Worm (Caenorhabditis elegans): Measurements from ENCODE around the gene nstp-6.
A peak's percentile ranks its signal among the peaks of the same experiment; 100 is the strongest.

Gene nstp-6

DNA sequence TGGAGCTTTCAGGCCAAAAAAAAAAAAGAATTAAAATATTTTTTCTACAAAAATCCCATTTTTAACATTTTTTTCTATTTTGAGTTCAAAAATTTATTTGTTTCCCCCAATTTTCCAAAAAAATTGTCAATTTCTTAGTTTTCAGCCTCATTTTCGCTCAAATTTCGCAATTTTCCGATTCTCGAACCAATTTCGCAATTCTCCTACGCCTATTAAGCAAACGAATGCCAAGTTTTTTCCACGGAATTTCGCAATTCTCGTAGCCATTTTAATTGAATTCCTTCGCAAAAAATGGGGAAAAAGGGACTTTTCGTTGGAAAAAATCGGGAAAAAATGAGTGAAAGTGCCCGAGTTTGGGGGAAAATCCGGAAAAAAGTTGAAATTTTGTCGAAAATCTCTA is 27.0 kb downstream of the nstp-6 start:
- no peak for TF ChIP-seq ztf-11 (tag; optimal IDR thresholded peaks at IDR 0.05)
- peak; percentile 13 for TF ChIP-seq lin-39 (tag; optimal IDR thresholded peaks at IDR 0.05)
- TF ChIP-seq lin-15B (tag; optimal IDR thresholded peaks at IDR 0.05): no peak
- TF ChIP-seq nfya-1 (tag; optimal IDR thresholded peaks at IDR 0.05; ENCODE audit: insufficient read depth): no peak
- no peak for TF ChIP-seq R02D3.7 (tag; optimal IDR thresholded peaks at IDR 0.05)
- no peak for TF ChIP-seq ceh-9 (tag; optimal IDR thresholded peaks at IDR 0.05)
- TF ChIP-seq sea-2 (GFP tag; optimal IDR thresholded peaks at IDR 0.05): no peak

ce11 chrIV:3519352-3519751 is 28.0 kb downstream of the nstp-6 start:
- peak; percentile 95 for TF ChIP-seq snpc-4 (tag; optimal IDR thresholded peaks at IDR 0.05)
- no peak for TF ChIP-seq tbx-2 (tag; optimal IDR thresholded peaks at IDR 0.05)
- TF ChIP-seq elt-3 (tag; optimal IDR thresholded peaks at IDR 0.05): no peak
- peak; percentile 24 for TF ChIP-seq lin-39 (tag; optimal IDR thresholded peaks at IDR 0.05)
- peak; percentile 28 for TF ChIP-seq ceh-28 (tag; optimal IDR thresholded peaks at IDR 0.05)
- peak; percentile 63 for TF ChIP-seq nfya-1 (tag; optimal IDR thresholded peaks at IDR 0.05; ENCODE audit: insufficient read depth)
- TF ChIP-seq lin-15B (tag; optimal IDR thresholded peaks at IDR 0.05): peak; percentile 1
- peak; percentile 67 for TF ChIP-seq hmg-11 (tag; optimal IDR thresholded peaks at IDR 0.05)
- peak; percentile 30 for TF ChIP-seq nhr-23 (tag; optimal IDR thresholded peaks at IDR 0.05)
- no peak for TF ChIP-seq mdl-1 (tag; optimal IDR thresholded peaks at IDR 0.05)

DNA sequence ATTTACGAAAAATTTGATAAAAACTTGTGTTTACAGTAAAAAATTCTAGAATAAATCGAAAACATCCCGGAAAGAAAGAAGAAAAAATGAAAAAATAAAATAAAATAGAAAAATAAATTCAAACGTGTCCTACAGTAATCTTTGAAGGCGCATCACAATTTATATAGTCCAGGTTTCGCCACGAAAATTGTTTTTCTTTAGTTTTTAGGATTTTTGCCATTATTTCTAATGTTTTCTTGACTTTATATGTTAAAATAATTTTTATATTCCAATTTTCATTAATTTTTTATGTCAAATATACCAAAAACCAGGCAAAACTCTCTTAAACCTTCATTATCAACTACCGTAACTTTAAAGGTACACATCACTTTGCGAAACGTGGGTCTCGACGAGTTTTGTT is 29.8 kb downstream of the nstp-6 start:
- TF ChIP-seq nhr-23 (tag; optimal IDR thresholded peaks at IDR 0.05): no peak

DNA sequence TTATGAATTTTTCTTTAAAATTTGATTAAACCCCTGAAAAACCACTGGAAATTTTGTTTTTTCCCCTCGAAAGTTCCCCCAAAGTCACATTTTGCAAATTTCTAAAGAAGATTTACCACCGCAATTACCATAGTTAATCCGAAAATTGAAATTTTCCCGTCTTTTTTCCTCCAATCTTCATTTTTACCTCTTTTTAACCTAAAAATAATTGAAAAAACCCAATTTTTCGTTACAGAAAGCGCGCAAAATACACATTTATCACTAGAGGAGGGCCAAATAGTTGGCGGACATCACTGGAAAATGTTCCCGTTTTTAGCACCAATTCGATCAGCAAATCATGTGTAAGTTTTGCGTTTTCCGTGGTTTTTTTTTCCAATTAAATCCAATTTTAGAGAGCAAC is 30.8 kb downstream of the nstp-6 start, which contains the start of gene unc-33:
unc-33 (plus strand) TSS at position 301 of the 400 bp plus-strand sequence.
- TF ChIP-seq nhr-67 (tag; optimal IDR thresholded peaks at IDR 0.05) (no peak), mml-1 (tag; optimal IDR thresholded peaks at IDR 0.05) (no peak), nhr-43 (tag; optimal IDR thresholded peaks at IDR 0.05; ENCODE audit: poor library complexity, severe bottlenecking) (no peak), elt-1 (tag; optimal IDR thresholded peaks at IDR 0.05) (no peak), ceh-9 (tag; optimal IDR thresholded peaks at IDR 0.05) (no peak), aly-2 (tag; optimal IDR thresholded peaks at IDR 0.05) (no peak), jun-1 (tag; optimal IDR thresholded peaks at IDR 0.05) (no peak), unc-39 (tag; optimal IDR thresholded peaks at IDR 0.05) (no peak), fkh-2 (tag; optimal IDR thresholded peaks at IDR 0.05) (no peak), hmg-11 (tag; optimal IDR thresholded peaks at IDR 0.05) (no peak), sea-2 (GFP tag; optimal IDR thresholded peaks at IDR 0.05) (no peak), nhr-25 (tag; optimal IDR thresholded peaks at IDR 0.05) (no peak), nfya-1 (tag; optimal IDR thresholded peaks at IDR 0.05; ENCODE audit: insufficient read depth) (no peak), skn-1 (tag; optimal IDR thresholded peaks at IDR 0.05) (no peak), pqm-1 (tag; optimal IDR thresholded peaks at IDR 0.05) (no peak), ceh-28 (tag; optimal IDR thresholded peaks at IDR 0.05) (no peak), egl-5 (tag; optimal IDR thresholded peaks at IDR 0.05) (no peak), nhr-11 (tag; optimal IDR thresholded peaks at IDR 0.05) (no peak), fos-1 (tag; optimal IDR thresholded peaks at IDR 0.05) (no peak), ztf-11 (tag; optimal IDR thresholded peaks at IDR 0.05) (no peak)

DNA sequence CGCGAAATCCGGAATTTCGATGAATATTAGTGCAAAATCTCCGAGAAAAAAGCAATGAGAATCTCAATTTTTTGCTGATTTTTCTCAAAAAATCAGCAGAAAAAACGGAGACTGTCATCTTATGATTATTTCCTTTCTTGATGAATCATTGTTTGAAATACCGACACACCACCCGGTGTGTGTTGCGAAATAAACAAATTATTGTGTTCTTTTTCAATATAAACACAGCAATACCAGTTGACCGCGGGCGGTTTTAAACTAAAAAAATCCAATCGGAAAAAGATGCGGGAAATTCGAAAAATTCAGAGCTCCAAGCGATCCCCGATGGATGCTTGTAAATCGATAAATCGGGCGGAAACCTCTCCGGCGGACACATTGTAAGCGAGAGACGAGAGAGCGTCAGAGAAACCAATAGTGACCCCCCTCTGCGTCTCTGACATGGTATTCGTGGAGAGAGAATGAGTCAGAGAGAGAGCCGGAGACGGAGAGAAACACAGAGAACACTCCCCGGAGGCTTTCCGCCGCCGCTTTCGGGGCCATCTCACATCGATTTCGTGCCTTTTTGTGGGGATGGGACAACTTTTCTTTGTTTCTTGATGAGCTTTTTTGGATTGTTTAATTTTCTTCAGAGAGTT is 31.9 kb downstream of the nstp-6 start:
- TF ChIP-seq hmg-11 (tag; optimal IDR thresholded peaks at IDR 0.05): peak; percentile 86
- TF ChIP-seq egl-5 (tag; optimal IDR thresholded peaks at IDR 0.05): peak; percentile 61
- TF ChIP-seq nhr-23 (tag; optimal IDR thresholded peaks at IDR 0.05): peak; percentile 18
- no peak for TF ChIP-seq ceh-82 (tag; optimal IDR thresholded peaks at IDR 0.05)
- peak; percentile 44 for TF ChIP-seq skn-1 (tag; optimal IDR thresholded peaks at IDR 0.05)
- peak; percentile 58 for TF ChIP-seq snpc-4 (tag; optimal IDR thresholded peaks at IDR 0.05)
- peak; percentile 52 for TF ChIP-seq pha-4 (tag; optimal IDR thresholded peaks at IDR 0.05)
- no peak for TF ChIP-seq nhr-67 (tag; optimal IDR thresholded peaks at IDR 0.05)
- peak; percentile 76 for TF ChIP-seq lin-39 (tag; optimal IDR thresholded peaks at IDR 0.05)
- TF ChIP-seq jun-1 (tag; optimal IDR thresholded peaks at IDR 0.05): peak; percentile 75
- TF ChIP-seq elt-2 (tag; optimal IDR thresholded peaks at IDR 0.05): peak; percentile 15
- no peak for TF ChIP-seq fkh-2 (tag; optimal IDR thresholded peaks at IDR 0.05)
- TF ChIP-seq nhr-76 (tag; optimal IDR thresholded peaks at IDR 0.05): no peak
- TF ChIP-seq pqm-1 (tag; optimal IDR thresholded peaks at IDR 0.05): peak; percentile 22
- peak; percentile 89 for TF ChIP-seq nfya-1 (tag; optimal IDR thresholded peaks at IDR 0.05; ENCODE audit: insufficient read depth)
- peak; percentile 18 for TF ChIP-seq fkh-10 (GFP tag; optimal IDR thresholded peaks at IDR 0.05)
- peak; percentile 39 for TF ChIP-seq lin-15B (tag; optimal IDR thresholded peaks at IDR 0.05)
- no peak for TF ChIP-seq ztf-4 (tag; optimal IDR thresholded peaks at IDR 0.05)
- no peak for TF ChIP-seq ZK546.5 (tag; optimal IDR thresholded peaks at IDR 0.05)
- no peak for TF ChIP-seq ceh-9 (tag; optimal IDR thresholded peaks at IDR 0.05)
- TF ChIP-seq ama-1 (optimal IDR thresholded peaks at IDR 0.05): peak; percentile 6
- peak; percentile 88 for TF ChIP-seq ceh-28 (tag; optimal IDR thresholded peaks at IDR 0.05)

Data from whole organism, L3 larva.